Fruit fly (Drosophila melanogaster) whole organism, embryonic: ENCODE results near the gene CG10376.
A peak's percentile ranks its signal among the peaks of the same experiment; 100 is the strongest.

Source experiments
- Abd-B ChIP-seq: fragments of 200-800 bp; sonication (Bioruptor generic); optimal IDR thresholded peaks from 2 replicates; lab custom pipeline; 2018; ENCODE audit warnings: missing biosample characterization, mild to moderate bottlenecking, missing genetic modification characterization, moderate library complexity
- Asciz ChIP-seq: fragments of 200-800 bp; sonication (Bioruptor generic); optimal IDR thresholded peaks from 2 replicates; lab custom pipeline; 2017; ENCODE audit warnings: missing biosample characterization, mild to moderate bottlenecking, missing genetic modification characterization, missing genetic modification reagents
- Blimp-1 ChIP-seq: fragments of 200-800 bp; sonication (Bioruptor generic); optimal IDR thresholded peaks from 3 replicates; lab custom pipeline; 2018; ENCODE audit warnings: missing biosample characterization, missing genetic modification characterization, mild to moderate bottlenecking, moderate library complexity, missing genetic modification reagents
- CG10366 ChIP-seq: fragments of 200-800 bp; sonication (Bioruptor generic); IDR thresholded peaks from 2 replicates; pipeline ENCODE4 v1.3.6; 2022; ENCODE audit warnings: missing biosample characterization, missing genetic modification characterization
- CG10462 ChIP-seq: fragments of 200-800 bp; sonication (Bioruptor generic); optimal IDR thresholded peaks from 2 replicates; lab custom pipeline; 2016; ENCODE audit warnings: missing biosample characterization, missing genetic modification characterization
- CG10979 ChIP-seq: fragments of 200-800 bp; sonication (Bioruptor generic); optimal IDR thresholded peaks from 2 replicates; lab custom pipeline; 2018; ENCODE audit warnings: missing biosample characterization, mild to moderate bottlenecking, missing genetic modification characterization, moderate library complexity
- CG12391 ChIP-seq: fragments of 200-800 bp; sonication (Bioruptor generic); optimal IDR thresholded peaks from 3 replicates; lab custom pipeline; 2018; ENCODE audit warnings: missing biosample characterization, mild to moderate bottlenecking, missing genetic modification characterization, moderate library complexity
- CG17328 ChIP-seq: fragments of 200-800 bp; sonication (Bioruptor generic); IDR thresholded peaks from 2 replicates; pipeline ENCODE4 v1.3.6; 2022; ENCODE audit warnings: missing biosample characterization, missing genetic modification characterization
- CG17829 ChIP-seq: fragments of 200-800 bp; optimal IDR thresholded peaks from 2 replicates; lab custom pipeline; 2019; ENCODE audit warnings: missing biosample characterization, mild to moderate bottlenecking, missing genetic modification characterization, moderate library complexity
- CG18476 ChIP-seq: fragments of 200-800 bp; sonication (Bioruptor generic); optimal IDR thresholded peaks from 2 replicates; lab custom pipeline; 2016; ENCODE audit warnings: missing biosample characterization, mild to moderate bottlenecking, missing genetic modification characterization
- CG18764 ChIP-seq: fragments of 200-800 bp; sonication (Bioruptor generic); optimal IDR thresholded peaks from 3 replicates; lab custom pipeline; 2016; ENCODE audit warnings: missing biosample characterization, missing genetic modification characterization
- CG2199 ChIP-seq: fragments of 200-800 bp; sonication (Bioruptor generic); IDR thresholded peaks from 3 replicates; pipeline ENCODE4 v1.3.6; 2022; ENCODE audit warnings: missing biosample characterization, missing genetic modification characterization
- CG30403 ChIP-seq: fragments of 200-800 bp; sonication (Bioruptor generic); optimal IDR thresholded peaks from 3 replicates; lab custom pipeline; 2016; ENCODE audit warnings: missing biosample characterization, missing genetic modification characterization
- CG31441 ChIP-seq: fragments of 200-800 bp; sonication (Bioruptor generic); IDR thresholded peaks from 2 replicates; pipeline ENCODE4 v1.3.6; 2022; ENCODE audit warnings: missing biosample characterization, missing genetic modification characterization
- CG34422 ChIP-seq: fragments of 200-800 bp; sonication (Bioruptor generic); IDR thresholded peaks from 3 replicates; pipeline ENCODE4 v1.3.6; 2022; ENCODE audit warnings: missing biosample characterization, missing genetic modification characterization
- CG4424 ChIP-seq: fragments of 200-800 bp; sonication (Bioruptor generic); optimal IDR thresholded peaks from 3 replicates; lab custom pipeline; 2016; ENCODE audit warnings: missing biosample characterization, missing genetic modification characterization
- CG4820 ChIP-seq: fragments of 200-800 bp; sonication (Bioruptor generic); optimal IDR thresholded peaks from 3 replicates; lab custom pipeline; 2016; ENCODE audit warnings: missing biosample characterization, missing genetic modification characterization
- CG7372 ChIP-seq: fragments of 200-800 bp; sonication (Bioruptor generic); IDR thresholded peaks from 2 replicates; pipeline ENCODE4 v1.3.6; 2022; ENCODE audit warnings: missing biosample characterization, missing genetic modification characterization
- CG8281 ChIP-seq: fragments of 200-800 bp; sonication (Bioruptor generic); optimal IDR thresholded peaks from 2 replicates; lab custom pipeline; 2018; ENCODE audit warnings: missing biosample characterization, mild to moderate bottlenecking, missing genetic modification characterization, moderate library complexity
- D ChIP-seq, 2 experiments: fragments of 200-800 bp in 1 of 2; fragments of >200 bp in 1 of 2; sonication (Bioruptor generic) in 1 of 2; optimal IDR thresholded peaks; 2 replicates in 1 of 2; 3 replicates in 1 of 2; lab custom pipeline; 2017; ENCODE audit warnings: mild to moderate bottlenecking in 1 of 2, missing biosample characterization in 1 of 2, missing genetic modification characterization in 1 of 2, missing genetic modification reagents in 1 of 2
- Fer1 ChIP-seq: fragments of 200-800 bp; sonication (Bioruptor generic); optimal IDR thresholded peaks from 2 replicates; lab custom pipeline; 2017; ENCODE audit warnings: missing biosample characterization, mild to moderate bottlenecking, missing genetic modification characterization
- H15 ChIP-seq: fragments of 200-800 bp; sonication (Bioruptor generic); IDR thresholded peaks from 3 replicates; pipeline ENCODE4 v1.3.6; 2022; ENCODE audit warnings: missing biosample characterization, missing genetic modification characterization
- Hmx ChIP-seq: fragments of 200-800 bp; sonication (Bioruptor generic); optimal IDR thresholded peaks from 2 replicates; lab custom pipeline; 2016; ENCODE audit warnings: missing biosample characterization, missing genetic modification characterization
- Hr78 ChIP-seq, 2 experiments: fragments of 200-800 bp in 1 of 2; fragments of >200 bp in 1 of 2; sonication (Bioruptor generic) in 1 of 2; optimal IDR thresholded peaks; 2 replicates each; lab custom pipeline; 2017 to 2019; ENCODE audit warnings: missing biosample characterization in 2 of 2, missing genetic modification characterization in 2 of 2, mild to moderate bottlenecking in 1 of 2, moderate library complexity in 1 of 2
- MESR4 ChIP-seq: fragments of 200-800 bp; sonication (Bioruptor generic); optimal IDR thresholded peaks from 2 replicates; lab custom pipeline; 2018; ENCODE audit warnings: missing biosample characterization, mild to moderate bottlenecking, missing genetic modification characterization, moderate library complexity
- NC2β ChIP-seq: fragments of 200-800 bp; sonication (Bioruptor generic); optimal IDR thresholded peaks from 2 replicates; lab custom pipeline; 2016; ENCODE audit warnings: missing biosample characterization, missing genetic modification characterization
- Pdp1 ChIP-seq, 2 experiments: fragments of 200-800 bp; sonication (Bioruptor generic); optimal IDR thresholded peaks; 3 replicates each; lab custom pipeline; 2016; ENCODE audit warnings: missing biosample characterization in 2 of 2, missing genetic modification characterization in 2 of 2, mild to moderate bottlenecking in 1 of 2, moderate library complexity in 1 of 2
- Side ChIP-seq: fragments of 200-800 bp; sonication (Bioruptor generic); optimal IDR thresholded peaks from 2 replicates; lab custom pipeline; 2016; ENCODE audit warnings: missing biosample characterization, missing genetic modification characterization
- ara ChIP-seq: fragments of 200-800 bp; sonication (Bioruptor generic); IDR thresholded peaks from 2 replicates; pipeline ENCODE4 v1.3.6; 2022; ENCODE audit warnings: missing biosample characterization, missing genetic modification characterization
- chinmo ChIP-seq: fragments of 200-800 bp; sonication (Bioruptor generic); IDR thresholded peaks from 4 replicates; pipeline ENCODE4 v1.3.6; 2022; ENCODE audit warnings: missing biosample characterization, missing genetic modification characterization; ENCODE audit not compliant: partially characterized antibody
- exex ChIP-seq: fragments of 200-800 bp; sonication (Bioruptor generic); optimal IDR thresholded peaks from 4 replicates; lab custom pipeline; 2018; ENCODE audit warnings: missing biosample characterization, mild to moderate bottlenecking, missing genetic modification characterization, moderate library complexity
- eyg ChIP-seq: fragments of 200-800 bp; sonication (Bioruptor generic); optimal IDR thresholded peaks from 3 replicates; lab custom pipeline; 2016; ENCODE audit warnings: missing biosample characterization, missing genetic modification characterization
- fd96Cb ChIP-seq: fragments of 200-800 bp; sonication (Bioruptor generic); optimal IDR thresholded peaks from 2 replicates; lab custom pipeline; 2018; ENCODE audit warnings: missing biosample characterization, mild to moderate bottlenecking, missing genetic modification characterization, moderate library complexity
- inv ChIP-seq: fragments of 200-800 bp; sonication (Bioruptor generic); IDR thresholded peaks from 2 replicates; pipeline ENCODE4 v1.3.6; 2022; ENCODE audit warnings: missing biosample characterization, missing genetic modification characterization; ENCODE audit not compliant: partially characterized antibody
- jigr1 ChIP-seq: fragments of 200-800 bp; sonication (Bioruptor generic); IDR thresholded peaks from 3 replicates; pipeline ENCODE4 v1.3.6; 2022; ENCODE audit warnings: missing biosample characterization, missing genetic modification characterization
- lbe ChIP-seq: fragments of 200-800 bp; sonication (Bioruptor generic); optimal IDR thresholded peaks from 2 replicates; lab custom pipeline; 2016; ENCODE audit warnings: missing biosample characterization, mild to moderate bottlenecking, missing genetic modification characterization
- lilli ChIP-seq: fragments of 200-800 bp; sonication (Bioruptor generic); optimal IDR thresholded peaks from 3 replicates; lab custom pipeline; 2016; ENCODE audit warnings: missing biosample characterization, missing genetic modification characterization
- lov ChIP-seq, 2 experiments: fragments of 200-800 bp in 1 of 2; fragments of >200 bp in 1 of 2; sonication (Bioruptor generic) in 1 of 2; IDR thresholded peaks in 1 of 2; optimal IDR thresholded peaks in 1 of 2; 2 replicates in 1 of 2; 3 replicates in 1 of 2; pipeline versions ENCODE4 v1.3.6 to Lab custom; 2017 to 2022; ENCODE audit warnings: missing biosample characterization in 1 of 2, missing genetic modification characterization in 1 of 2
- luna ChIP-seq: fragments of 200-800 bp; sonication (Bioruptor generic); optimal IDR thresholded peaks from 2 replicates; lab custom pipeline; 2016; ENCODE audit warnings: missing biosample characterization, missing genetic modification characterization
- maf-S ChIP-seq: fragments of 200-800 bp; sonication (Bioruptor generic); optimal IDR thresholded peaks from 2 replicates; lab custom pipeline; 2016; ENCODE audit warnings: missing biosample characterization, missing genetic modification characterization
- mam ChIP-seq: fragments of 200-800 bp; sonication (Bioruptor generic); optimal IDR thresholded peaks from 3 replicates; lab custom pipeline; 2016; ENCODE audit warnings: missing biosample characterization, missing genetic modification characterization
- onecut ChIP-seq: fragments of 200-800 bp; sonication (Bioruptor generic); IDR thresholded peaks from 2 replicates; pipeline ENCODE4 v1.3.6; 2022; ENCODE audit warnings: missing biosample characterization, missing genetic modification characterization
- psq ChIP-seq: fragments of 200-800 bp; sonication (Bioruptor generic); optimal IDR thresholded peaks from 2 replicates; lab custom pipeline; 2017; ENCODE audit warnings: missing biosample characterization, missing genetic modification characterization
- salm ChIP-seq: fragments of 200-800 bp; sonication (Bioruptor generic); optimal IDR thresholded peaks from 2 replicates; lab custom pipeline; 2018; ENCODE audit warnings: missing biosample characterization, mild to moderate bottlenecking, missing genetic modification characterization
- scrt ChIP-seq: fragments of 200-800 bp; sonication (Bioruptor generic); optimal IDR thresholded peaks from 2 replicates; lab custom pipeline; 2018; ENCODE audit warnings: missing biosample characterization, mild to moderate bottlenecking, missing genetic modification characterization, moderate library complexity
- seq ChIP-seq: fragments of 200-800 bp; sonication (Bioruptor generic); IDR thresholded peaks from 2 replicates; pipeline ENCODE4 v1.3.6; 2022; ENCODE audit warnings: missing biosample characterization, missing genetic modification characterization
- unpg ChIP-seq: fragments of 200-800 bp; sonication (Bioruptor generic); optimal IDR thresholded peaks from 3 replicates; lab custom pipeline; 2018; ENCODE audit warnings: missing biosample characterization, mild to moderate bottlenecking, missing genetic modification characterization, moderate library complexity
- vfl ChIP-seq: fragments of 200-800 bp; sonication (Bioruptor generic); optimal IDR thresholded peaks from 2 replicates; lab custom pipeline; 2016; ENCODE audit warnings: missing biosample characterization, missing genetic modification characterization
- zfh1 ChIP-seq: fragments of 200-800 bp; sonication (Bioruptor generic); IDR thresholded peaks from 3 replicates; pipeline ENCODE4 v1.3.6; 2022; ENCODE audit warnings: missing biosample characterization, missing genetic modification characterization

Gene CG10376

dm6 chr2L:18653328-18653675, 49.6 kb downstream of the CG10376 start (continued):
- TF ChIP-seq Hr78 (GFP tag; optimal IDR thresholded peaks at IDR 0.05; lab: Kevin White, UChicago) (peak in 1 of 2 experiments; percentile 53), CG10979 (peak; percentile 87), CG10462 (GFP tag; lab: Kevin White, UChicago) (peak; percentile 33), MESR4 (GFP tag; lab: Kevin White, UChicago) (no peak), CG31441 (peak; percentile 85), ara (GFP tag; lab: Robert Waterston, UW) (peak; percentile 91), H15 (GFP tag; lab: Robert Waterston, UW) (peak; percentile 75), CG18764 (GFP tag; lab: Kevin White, UChicago) (peak; percentile 63), CG2199 (GFP tag; lab: Robert Waterston, UW) (peak; percentile 78; the same call in 1 of the 3 replicates), CG17328 (GFP tag; lab: Robert Waterston, UW) (peak; percentile 76), zfh1 (GFP tag; lab: Robert Waterston, UW) (peak; percentile 93), unpg (peak; percentile 48), CG18476 (GFP tag; lab: Kevin White, UChicago) (peak; percentile 58), CG17829 (peak; percentile 86), lbe (GFP tag; lab: Kevin White, UChicago) (peak; percentile 92), luna (no peak), maf-S (peak; percentile 15), CG10366 (GFP tag; lab: Robert Waterston, UW) (peak; percentile 66), salm (no peak), eyg (GFP tag; lab: Kevin White, UChicago) (peak; percentile 28), CG4424 (GFP tag; lab: Kevin White, UChicago) (peak; percentile 83), NC2β (GFP tag; lab: Kevin White, UChicago) (peak; percentile 21), Side (GFP tag; lab: Kevin White, UChicago) (peak; percentile 52), exex (tag; lab: Kevin White, UChicago) (no peak), CG30403 (GFP tag; lab: Kevin White, UChicago) (peak; percentile 65), CG34422 (peak; percentile 71; the same call in 2 of the 3 replicates), jigr1 (GFP tag; lab: Robert Waterston, UW) (no peak), CG8281 (tag; lab: Kevin White, UChicago) (peak; percentile 37), scrt (GFP tag; lab: Kevin White, UChicago) (peak; percentile 28), Pdp1 (GFP tag; optimal IDR thresholded peaks at IDR 0.05; lab: Kevin White, UChicago) (peak; percentile 51 to 75), lilli (GFP tag; lab: Kevin White, UChicago) (peak; percentile 47), CG4820 (GFP tag; lab: Kevin White, UChicago) (peak; percentile 85), seq (0 out of 2 replicates have a peak, but pooled peaks have one; percentile 53), vfl (GFP tag; lab: Kevin White, UChicago) (no peak), chinmo (GFP tag; lab: Robert Waterston, UW) (no peak), Asciz (peak; percentile 70), fd96Cb (peak; percentile 79), onecut (GFP tag; lab: Robert Waterston, UW) (peak; percentile 34), Blimp-1 (GFP tag; lab: Kevin White, UChicago) (peak; percentile 86), D (optimal IDR thresholded peaks at IDR 0.05; lab: Kevin White, UChicago) (no peak), D (GFP tag; optimal IDR thresholded peaks at IDR 0.05; lab: Kevin White, UChicago) (peak; percentile 78), CG7372 (GFP tag; lab: Robert Waterston, UW) (peak; percentile 31; the same call in 1 of the 2 replicates), inv (GFP tag; lab: Robert Waterston, UW) (no peak), mam (GFP tag; lab: Kevin White, UChicago) (peak; percentile 57), psq (GFP tag; lab: Kevin White, UChicago) (peak; percentile 15), Abd-B (peak; percentile 70), Fer1 (GFP tag; lab: Kevin White, UChicago) (peak; percentile 18), lov (optimal IDR thresholded peaks at IDR 0.05; lab: Kevin White, UChicago) (no peak), lov (GFP tag; IDR thresholded peaks at IDR 0.05; lab: Robert Waterston, UW) (peak; percentile 94), CG12391 (tag; lab: Kevin White, UChicago) (peak; percentile 49), Hmx (GFP tag; lab: Kevin White, UChicago) (no peak)
